Fruit fly (Drosophila melanogaster): ENCODE results near the gene CG13318.

Gene CG13318

dm6 chr3R:8788722-8789400 lies 16.4 kb upstream of the CG13318 start (continued):
- TF ChIP-seq Dek (tag; optimal IDR thresholded peaks at IDR 0.05) (peak; percentile 21), CG12744 (GFP tag; optimal IDR thresholded peaks at IDR 0.05) (no peak), CG12391 (tag; optimal IDR thresholded peaks at IDR 0.05) (peak; percentile 43), CG1832 (GFP tag; optimal IDR thresholded peaks at IDR 0.05) (no peak), Taf1 (GFP tag; IDR thresholded peaks at IDR 0.05) (no peak), mld (GFP tag; IDR thresholded peaks at IDR 0.05; ENCODE audit: partially characterized antibody) (no peak), CG2712 (tag; optimal IDR thresholded peaks at IDR 0.05) (peak; percentile 76), CG12942 (GFP tag; optimal IDR thresholded peaks at IDR 0.05) (no peak), sug (tag; optimal IDR thresholded peaks at IDR 0.05) (no peak), Myb (GFP tag; optimal IDR thresholded peaks at IDR 0.05) (no peak), CG6175 (GFP tag; IDR thresholded peaks at IDR 0.05) (no peak), slp2 (GFP tag; optimal IDR thresholded peaks at IDR 0.05) (peak; percentile 5), jigr1 (GFP tag; IDR thresholded peaks at IDR 0.05) (peak; percentile 65; the same call in 2 of the 3 replicates), CG3065 (GFP tag; optimal IDR thresholded peaks at IDR 0.05) (no peak), ftz-f1 (GFP tag; optimal IDR thresholded peaks at IDR 0.05) (no peak), MTF-1 (GFP tag; optimal IDR thresholded peaks at IDR 0.05; ENCODE audit: borderline replicate concordance) (no peak), oc (tag; optimal IDR thresholded peaks at IDR 0.05) (no peak), BEAF-32 (GFP tag; optimal IDR thresholded peaks at IDR 0.05) (no peak), chn (GFP tag; optimal IDR thresholded peaks at IDR 0.05) (no peak), CG11398 (GFP tag; optimal IDR thresholded peaks at IDR 0.05) (no peak), CG1024 (GFP tag; IDR thresholded peaks at IDR 0.05) (peak; percentile 30; the same call in 1 of the 2 replicates), CG43689 (GFP tag; IDR thresholded peaks at IDR 0.05) (peak; percentile 56), Spps (tag; optimal IDR thresholded peaks at IDR 0.05) (peak; percentile 30), wdn (GFP tag; IDR thresholded peaks at IDR 0.05) (0 out of 2 replicates have a peak, but pooled peaks have one; percentile 16), peb (GFP tag; IDR thresholded peaks at IDR 0.05) (peak; percentile 47; the same call in 1 of the 2 replicates), en (GFP tag; optimal IDR thresholded peaks at IDR 0.05) (no peak), CG4730 (GFP tag; IDR thresholded peaks at IDR 0.05) (peak; percentile 59; the same call in 1 of the 2 replicates), ase (GFP tag; IDR thresholded peaks at IDR 0.05) (peak; percentile 73; the same call in 2 of the 3 replicates), eve (GFP tag; optimal IDR thresholded peaks at IDR 0.05) (no peak), TFAM (GFP tag; optimal IDR thresholded peaks at IDR 0.05) (no peak), crc (GFP tag; optimal IDR thresholded peaks at IDR 0.05) (no peak), Dip2 (GFP tag; IDR thresholded peaks at IDR 0.05) (no peak), Gug (GFP tag; IDR thresholded peaks at IDR 0.05) (peak; percentile 71), CG17802 (tag; optimal IDR thresholded peaks at IDR 0.05) (peak; percentile 16), CG17829 (tag; optimal IDR thresholded peaks at IDR 0.05) (peak; percentile 62), hth (optimal IDR thresholded peaks at IDR 0.05) (no peak), Dfd (GFP tag; optimal IDR thresholded peaks at IDR 0.05) (no peak), CoRest (tag; optimal IDR thresholded peaks at IDR 0.05) (peak; percentile 21), nerfin-2 (GFP tag; IDR thresholded peaks at IDR 0.05; ENCODE audit: partially characterized antibody) (no peak), CG11696 (GFP tag; IDR thresholded peaks at IDR 0.05) (peak; percentile 90), ken (GFP tag; IDR thresholded peaks at IDR 0.05) (peak; percentile 54; the same call in 2 of the 3 replicates), Hey (tag; optimal IDR thresholded peaks at IDR 0.05) (no peak), Six4 (GFP tag; optimal IDR thresholded peaks at IDR 0.05) (peak; percentile 31), E2f2 (GFP tag; IDR thresholded peaks at IDR 0.05) (0 out of 2 replicates have a peak, but pooled peaks have one; percentile 20), Deaf1 (tag; optimal IDR thresholded peaks at IDR 0.05) (no peak), Elba2 (GFP tag; optimal IDR thresholded peaks at IDR 0.05) (no peak), ranshi (GFP tag; IDR thresholded peaks at IDR 0.05) (peak; percentile 57), scrt (GFP tag; optimal IDR thresholded peaks at IDR 0.05) (no peak), dan (GFP tag; IDR thresholded peaks at IDR 0.05) (no peak), CG32532 (GFP tag; IDR thresholded peaks at IDR 0.05) (peak; percentile 55; the same call in 1 of the 2 replicates), toy (GFP tag; IDR thresholded peaks at IDR 0.05) (no peak)

Data from whole organism, embryonic.